Worm (Caenorhabditis elegans): ENCODE data around the gene mutd-1.

mutd-1 gene

DNA sequence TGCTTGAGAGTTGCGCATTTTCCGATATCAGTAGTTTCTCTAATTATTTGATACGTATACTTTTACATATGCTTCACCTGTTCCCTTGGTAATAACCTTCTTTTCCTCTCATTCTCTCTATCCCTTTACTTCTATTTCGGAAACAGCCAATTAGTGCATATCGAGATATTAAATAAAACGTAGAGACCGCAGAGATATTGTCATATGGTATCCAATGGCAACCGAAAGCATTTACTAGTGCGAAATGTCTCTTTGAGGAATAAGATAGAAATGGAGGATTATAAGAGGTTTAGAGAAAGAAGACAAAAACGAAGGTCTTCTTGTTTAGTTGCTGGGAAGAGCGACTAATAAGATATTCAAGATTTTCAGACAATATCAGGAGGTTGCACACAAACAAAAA, 22.5 kb upstream of the mutd-1 start, which contains the start of gene maph-9:
Gene maph-9 (plus strand): TSS at position 273 of the 400 bp plus-strand sequence.
- TF ChIP-seq T23F11.4 (GFP tag; optimal IDR thresholded peaks at IDR 0.05), result no peak
- TF ChIP-seq nfya-1 (tag; optimal IDR thresholded peaks at IDR 0.05), result peak; percentile 44
- no peak for TF ChIP-seq dmd-4 (tag; optimal IDR thresholded peaks at IDR 0.05; ENCODE audit: borderline replicate concordance)
- TF ChIP-seq ceh-14 (tag; optimal IDR thresholded peaks at IDR 0.05), result peak; percentile 30
- peak; percentile 28 for TF ChIP-seq ceh-31 (tag; optimal IDR thresholded peaks at IDR 0.05)

DNA sequence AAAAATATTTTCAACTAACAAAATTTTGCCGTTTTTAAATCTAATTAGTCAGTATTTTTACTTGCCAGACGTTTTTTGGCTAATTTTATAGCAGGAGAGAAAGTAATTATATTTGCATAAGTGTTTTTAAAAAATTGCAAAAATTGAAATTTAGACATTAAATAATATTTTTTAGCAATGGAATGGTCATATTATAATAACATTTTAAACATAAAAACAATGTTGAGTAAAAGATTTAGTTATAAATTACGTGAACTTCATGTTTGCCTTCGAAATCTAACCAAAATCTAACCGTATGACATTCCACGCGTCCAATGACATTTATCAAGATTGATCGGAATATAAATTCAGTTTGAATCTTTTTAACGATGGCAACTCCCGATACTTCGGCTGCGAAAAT, 20.5 kb upstream of the mutd-1 start, which contains the start of gene C34D4.2:
Gene C34D4.2 (plus strand): TSS at position 301 of the 400 bp plus-strand sequence.
- no peak for TF ChIP-seq ama-1 (optimal IDR thresholded peaks at IDR 0.05)
- TF ChIP-seq ceh-6 (GFP tag; optimal IDR thresholded peaks at IDR 0.05), result no peak
- no peak for TF ChIP-seq Y22D7AL.16 (tag; optimal IDR thresholded peaks at IDR 0.05)
- TF ChIP-seq ceh-18 (tag; optimal IDR thresholded peaks at IDR 0.05), result no peak
- no peak for TF ChIP-seq npax-4 (tag; optimal IDR thresholded peaks at IDR 0.05)
- TF ChIP-seq elt-4 (tag; optimal IDR thresholded peaks at IDR 0.05), result no peak

DNA sequence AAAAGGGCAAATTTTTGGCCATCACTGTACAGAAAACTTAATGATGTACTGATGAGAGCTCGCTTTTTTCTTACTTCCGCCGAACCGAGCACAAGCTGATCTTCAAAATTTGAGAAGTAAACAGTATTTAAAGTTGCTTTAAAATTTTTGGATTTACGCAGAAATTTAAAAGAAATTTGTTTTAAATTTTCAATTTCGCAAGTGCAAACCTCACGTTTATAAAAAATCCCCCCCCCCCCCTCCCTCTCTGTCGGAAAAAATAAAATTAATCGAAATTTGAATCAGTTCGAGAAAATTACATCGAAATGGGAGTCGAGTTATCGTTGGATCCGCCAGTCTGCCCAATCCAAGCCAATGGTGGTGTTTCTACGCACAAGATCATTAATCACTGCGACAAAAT, 19.5 kb upstream of the mutd-1 start, which contains the start of gene C34D4.3:
Gene C34D4.3 (plus strand): TSS at position 301 of the 400 bp plus-strand sequence.
- TF ChIP-seq F13H6.1 (tag; optimal IDR thresholded peaks at IDR 0.05) (no peak), tbx-2 (tag; optimal IDR thresholded peaks at IDR 0.05) (no peak), dmd-4 (tag; optimal IDR thresholded peaks at IDR 0.05; ENCODE audit: borderline replicate concordance) (no peak), fax-1 (tag; optimal IDR thresholded peaks at IDR 0.05) (no peak), pha-4 (tag; optimal IDR thresholded peaks at IDR 0.05) (no peak), ceh-48 (tag; optimal IDR thresholded peaks at IDR 0.05) (no peak), gmeb-2 (tag; optimal IDR thresholded peaks at IDR 0.05) (no peak), nhr-11 (tag; optimal IDR thresholded peaks at IDR 0.05) (no peak), hlh-15 (tag; optimal IDR thresholded peaks at IDR 0.05) (no peak)

DNA sequence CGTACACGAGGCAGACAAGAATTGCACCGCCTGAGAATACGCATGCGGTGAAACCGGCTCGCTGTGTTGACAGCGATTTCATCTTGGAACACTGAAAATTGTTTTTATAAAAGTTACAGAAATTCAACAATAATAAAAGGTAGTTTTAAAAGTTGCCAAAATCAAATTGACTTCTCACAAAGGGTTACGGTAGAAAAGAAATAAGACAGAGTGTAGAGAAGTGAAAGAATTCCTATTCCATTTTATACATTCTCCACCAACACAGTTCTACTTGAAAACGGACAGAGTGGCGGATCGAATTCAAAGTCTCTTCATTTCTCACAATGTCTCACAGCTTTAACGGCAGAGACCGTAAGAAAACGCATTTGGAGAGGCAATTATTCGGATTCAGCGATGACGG, 18.5 kb upstream of the mutd-1 start, which contains the start of gene col-113:
Gene col-113 (minus strand): TSS at position 101 of the 400 bp plus-strand sequence.
- TF ChIP-seq ceh-22 (tag; optimal IDR thresholded peaks at IDR 0.05) (no peak), pax-1 (tag; optimal IDR thresholded peaks at IDR 0.05) (no peak), elt-2 (tag; optimal IDR thresholded peaks at IDR 0.05) (no peak), tbx-7 (tag; optimal IDR thresholded peaks at IDR 0.05) (no peak), fkh-10 (GFP tag; optimal IDR thresholded peaks at IDR 0.05) (no peak)

DNA sequence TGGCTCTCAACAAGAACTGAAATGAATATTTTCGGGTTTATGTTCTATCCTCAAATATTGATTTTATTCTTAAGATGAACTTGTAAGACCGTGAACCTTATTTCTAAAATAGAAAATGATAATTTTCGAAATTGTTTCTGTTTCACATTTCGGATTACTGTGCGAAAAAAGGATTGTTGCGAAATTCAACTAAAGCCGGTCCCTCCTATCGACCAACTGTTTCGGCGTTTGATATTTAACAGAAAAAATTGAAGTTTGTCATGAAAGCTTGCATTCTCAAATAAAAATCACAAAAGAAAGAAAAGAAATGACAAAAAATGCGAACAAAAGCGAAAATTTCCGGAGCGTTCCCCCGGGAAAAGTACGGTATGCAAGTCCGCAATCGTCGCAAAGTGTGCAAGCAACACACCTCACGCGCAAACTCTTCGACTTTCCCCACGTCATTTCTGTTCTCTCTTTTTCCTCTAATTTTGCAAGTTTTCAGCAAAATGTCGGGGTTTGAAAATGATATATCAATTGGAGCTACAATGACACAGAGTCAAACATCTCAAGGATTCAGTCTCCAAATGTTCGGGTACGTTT, 15.2 kb upstream of the mutd-1 start, which contains the start of gene C34D4.4:
Gene C34D4.4 (plus strand): TSS at position 342 of the 582 bp plus-strand sequence.
- TF ChIP-seq odd-2 (tag; optimal IDR thresholded peaks at IDR 0.05) (no peak), ceh-2 (tag; optimal IDR thresholded peaks at IDR 0.05) (no peak), ceh-48 (tag; optimal IDR thresholded peaks at IDR 0.05) (no peak), nfya-1 (tag; optimal IDR thresholded peaks at IDR 0.05) (peak; percentile 16), unc-3 (GFP tag; conservative IDR thresholded peaks at IDR 0.05) (no peak; the same call in 1 of the 2 replicates), unc-3 (tag; optimal IDR thresholded peaks at IDR 0.05) (no peak), madf-2 (tag; optimal IDR thresholded peaks at IDR 0.05) (no peak), gmeb-2 (tag; optimal IDR thresholded peaks at IDR 0.05) (no peak)

DNA sequence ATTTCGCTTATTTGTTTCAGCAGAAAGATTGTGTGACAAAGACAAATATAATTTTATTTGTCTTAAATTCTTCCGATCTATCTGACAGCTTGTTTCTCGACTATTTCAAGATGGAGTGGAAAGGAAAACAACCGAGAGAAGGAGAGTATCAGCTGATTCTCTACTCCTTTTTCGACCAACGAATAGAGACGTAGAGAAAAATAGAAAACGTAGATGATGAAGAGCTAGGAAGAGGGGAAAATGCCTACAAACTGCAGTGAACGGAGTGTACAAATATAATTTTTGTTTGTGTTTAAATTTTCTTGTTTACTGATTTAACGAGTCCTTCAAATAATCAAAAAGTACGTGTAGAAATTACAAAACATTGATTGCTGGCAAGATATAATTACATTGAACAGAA, 13.8 kb upstream of the mutd-1 start:
- TF ChIP-seq fax-1 (tag; optimal IDR thresholded peaks at IDR 0.05) (no peak), hlh-15 (tag; optimal IDR thresholded peaks at IDR 0.05) (no peak), hlh-30 (tag; optimal IDR thresholded peaks at IDR 0.05; ENCODE audit: insufficient read depth) (peak; percentile 55), nfya-1 (tag; optimal IDR thresholded peaks at IDR 0.05) (peak; percentile 2), ceh-2 (tag; optimal IDR thresholded peaks at IDR 0.05) (no peak)

Data from whole organism, late embryonic.